Fruit fly (Drosophila melanogaster) whole organism, embryonic: ENCODE measurements around the gene UK114.

ENCODE experiments used
- Ada2b ChIP-seq: fragments of 200-800 bp; sonication (Bioruptor generic); IDR thresholded peaks from 2 replicates; pipeline ENCODE4 v1.3.6; 2022; ENCODE audit warnings: missing biosample characterization, missing genetic modification characterization
- Aef1 ChIP-seq: fragments of 200-800 bp; sonication (Bioruptor generic); IDR thresholded peaks from 3 replicates; pipeline ENCODE4 v1.3.6; 2022; ENCODE audit warnings: missing biosample characterization, missing genetic modification characterization
- CG11456 ChIP-seq: fragments of 200-800 bp; sonication (Bioruptor generic); IDR thresholded peaks from 3 replicates; pipeline ENCODE4 v1.3.6; 2022; ENCODE audit warnings: missing biosample characterization, missing genetic modification characterization
- CG12744 ChIP-seq: fragments of 200-800 bp; sonication (Bioruptor generic); optimal IDR thresholded peaks from 2 replicates; lab custom pipeline; 2016; ENCODE audit warnings: missing biosample characterization, missing genetic modification characterization
- CG13287 ChIP-seq: fragments of 200-800 bp; sonication (Bioruptor generic); IDR thresholded peaks from 2 replicates; pipeline ENCODE4 v1.3.6; 2022; ENCODE audit warnings: missing biosample characterization, missing genetic modification characterization; ENCODE audit not compliant: partially characterized antibody
- CG14667 ChIP-seq: fragments of 200-800 bp; sonication (Bioruptor generic); IDR thresholded peaks from 2 replicates; pipeline ENCODE4 v1.3.6; 2022; ENCODE audit warnings: missing biosample characterization, missing genetic modification characterization
- CG14860 ChIP-seq: fragments of 200-800 bp; sonication (Bioruptor generic); IDR thresholded peaks from 3 replicates; pipeline ENCODE4 v1.3.6; 2022; ENCODE audit warnings: missing biosample characterization, missing genetic modification characterization; ENCODE audit not compliant: partially characterized antibody
- CG15479 ChIP-seq: fragments of 200-800 bp; sonication (Bioruptor generic); optimal IDR thresholded peaks from 3 replicates; lab custom pipeline; 2019; ENCODE audit warnings: missing biosample characterization, mild to moderate bottlenecking, missing genetic modification characterization, moderate library complexity
- CG15696 ChIP-seq: fragments of 200-800 bp; sonication (Bioruptor generic); optimal IDR thresholded peaks from 2 replicates; lab custom pipeline; 2019; ENCODE audit warnings: missing biosample characterization, mild to moderate bottlenecking, missing genetic modification characterization, moderate library complexity
- CG18262 ChIP-seq: fragments of 200-800 bp; optimal IDR thresholded peaks from 3 replicates; lab custom pipeline; 2019; ENCODE audit warnings: missing biosample characterization, mild to moderate bottlenecking, missing genetic modification characterization, moderate library complexity
- CG2199 ChIP-seq: fragments of 200-800 bp; sonication (Bioruptor generic); IDR thresholded peaks from 3 replicates; pipeline ENCODE4 v1.3.6; 2022; ENCODE audit warnings: missing biosample characterization, missing genetic modification characterization
- CG2712 ChIP-seq: fragments of 200-800 bp; optimal IDR thresholded peaks from 3 replicates; lab custom pipeline; 2019; ENCODE audit warnings: missing biosample characterization, mild to moderate bottlenecking, missing genetic modification characterization, moderate library complexity
- CG30403 ChIP-seq: fragments of 200-800 bp; sonication (Bioruptor generic); optimal IDR thresholded peaks from 3 replicates; lab custom pipeline; 2016; ENCODE audit warnings: missing biosample characterization, missing genetic modification characterization
- CG34224 ChIP-seq: fragments of 200-800 bp; sonication (Bioruptor generic); IDR thresholded peaks from 3 replicates; pipeline ENCODE4 v1.3.6; 2022; ENCODE audit warnings: missing biosample characterization, missing genetic modification characterization; ENCODE audit not compliant: partially characterized antibody
- CG42726 ChIP-seq: fragments of 200-800 bp; sonication (Bioruptor generic); IDR thresholded peaks from 2 replicates; pipeline ENCODE4 v1.3.6; 2022; ENCODE audit warnings: missing biosample characterization, missing genetic modification characterization; ENCODE audit not compliant: partially characterized antibody
- CG4360 ChIP-seq: fragments of 200-800 bp; sonication (Bioruptor generic); IDR thresholded peaks from 2 replicates; pipeline ENCODE4 v1.3.6; 2022; ENCODE audit warnings: missing biosample characterization, missing genetic modification characterization
- CG8944 ChIP-seq: fragments of 200-800 bp; sonication (Bioruptor generic); optimal IDR thresholded peaks from 3 replicates; lab custom pipeline; 2016; ENCODE audit warnings: missing biosample characterization, missing genetic modification characterization
- CG9437 ChIP-seq: fragments of 200-800 bp; sonication (Bioruptor generic); optimal IDR thresholded peaks from 2 replicates; lab custom pipeline; 2018; ENCODE audit warnings: missing biosample characterization, mild to moderate bottlenecking, missing genetic modification characterization
- Dp ChIP-seq: fragments of 200-800 bp; sonication (Bioruptor generic); optimal IDR thresholded peaks from 2 replicates; lab custom pipeline; 2018; ENCODE audit warnings: missing biosample characterization, mild to moderate bottlenecking, missing genetic modification characterization, moderate library complexity
- Drgx ChIP-seq: fragments of 200-800 bp; sonication (Bioruptor generic); IDR thresholded peaks from 2 replicates; pipeline ENCODE4 v1.3.6; 2022; ENCODE audit warnings: missing biosample characterization, missing genetic modification characterization
- Ets65A ChIP-seq: fragments of 200-800 bp; sonication (Bioruptor generic); peaks from one replicate; lab custom pipeline; 2016; ENCODE audit warnings: missing biosample characterization, missing genetic modification characterization
- Fer3 ChIP-seq: fragments of 200-800 bp; sonication (Bioruptor generic); optimal IDR thresholded peaks from 2 replicates; lab custom pipeline; 2018; ENCODE audit warnings: missing biosample characterization, mild to moderate bottlenecking, missing genetic modification characterization, moderate library complexity
- HLH4C ChIP-seq: fragments of 200-800 bp; sonication (Bioruptor generic); IDR thresholded peaks from 3 replicates; pipeline ENCODE4 v1.3.6; 2022; ENCODE audit warnings: missing biosample characterization, missing genetic modification characterization; ENCODE audit not compliant: partially characterized antibody
- Hmx ChIP-seq: fragments of 200-800 bp; sonication (Bioruptor generic); optimal IDR thresholded peaks from 2 replicates; lab custom pipeline; 2016; ENCODE audit warnings: missing biosample characterization, missing genetic modification characterization
- Nf-YC ChIP-seq: fragments of 200-800 bp; optimal IDR thresholded peaks from 3 replicates; lab custom pipeline; 2019; ENCODE audit warnings: missing biosample characterization, mild to moderate bottlenecking, missing genetic modification characterization, moderate library complexity
- Pdp1 ChIP-seq, 2 experiments: fragments of 200-800 bp; sonication (Bioruptor generic); optimal IDR thresholded peaks; 3 replicates each; lab custom pipeline; 2016; ENCODE audit warnings: missing biosample characterization in 2 of 2, missing genetic modification characterization in 2 of 2, mild to moderate bottlenecking in 1 of 2, moderate library complexity in 1 of 2
- Trl ChIP-seq, 3 experiments: fragments of >200 bp in 2 of 3; fragments of 200-800 bp in 1 of 3; sonication (Bioruptor generic) in 1 of 3; optimal IDR thresholded peaks; 2 replicates in 1 of 3; 3 replicates in 2 of 3; lab custom pipeline; 2016 to 2017; ENCODE audit warnings: missing biosample characterization in 1 of 3, missing genetic modification characterization in 1 of 3
- ab ChIP-seq: fragments of 200-800 bp; sonication (Bioruptor generic); optimal IDR thresholded peaks from 2 replicates; lab custom pipeline; 2016; ENCODE audit warnings: missing biosample characterization, missing genetic modification characterization
- ato ChIP-seq: fragments of 200-800 bp; sonication (Bioruptor generic); IDR thresholded peaks from 2 replicates; pipeline ENCODE4 v1.3.6; 2022; ENCODE audit warnings: missing biosample characterization, missing genetic modification characterization; ENCODE audit not compliant: partially characterized antibody
- bab2 ChIP-seq: fragments of 200-800 bp; sonication (Bioruptor generic); optimal IDR thresholded peaks from 2 replicates; lab custom pipeline; 2016; ENCODE audit warnings: missing biosample characterization, missing genetic modification characterization
- dysf ChIP-seq: fragments of 200-800 bp; sonication (Bioruptor generic); IDR thresholded peaks from 3 replicates; pipeline ENCODE4 v1.3.6; 2022; ENCODE audit warnings: missing biosample characterization, missing genetic modification characterization
- fd3F ChIP-seq: fragments of 200-800 bp; sonication (Bioruptor generic); optimal IDR thresholded peaks from 2 replicates; lab custom pipeline; 2018; ENCODE audit warnings: missing biosample characterization, mild to moderate bottlenecking, missing genetic modification characterization, moderate library complexity
- fd96Cb ChIP-seq: fragments of 200-800 bp; sonication (Bioruptor generic); optimal IDR thresholded peaks from 2 replicates; lab custom pipeline; 2018; ENCODE audit warnings: missing biosample characterization, mild to moderate bottlenecking, missing genetic modification characterization, moderate library complexity
- hbn ChIP-seq: fragments of 200-800 bp; sonication (Bioruptor generic); IDR thresholded peaks from 2 replicates; pipeline ENCODE4 v1.3.6; 2022; ENCODE audit warnings: missing biosample characterization, missing genetic modification characterization; ENCODE audit not compliant: partially characterized antibody
- lilli ChIP-seq: fragments of 200-800 bp; sonication (Bioruptor generic); optimal IDR thresholded peaks from 3 replicates; lab custom pipeline; 2016; ENCODE audit warnings: missing biosample characterization, missing genetic modification characterization
- lmd ChIP-seq: fragments of 200-800 bp; sonication (Bioruptor generic); IDR thresholded peaks from 2 replicates; pipeline ENCODE4 v1.3.6; 2022; ENCODE audit warnings: missing biosample characterization, missing genetic modification characterization
- mld ChIP-seq: fragments of 200-800 bp; sonication (Bioruptor generic); IDR thresholded peaks from 3 replicates; pipeline ENCODE4 v1.3.6; 2022; ENCODE audit warnings: missing biosample characterization, missing genetic modification characterization; ENCODE audit not compliant: partially characterized antibody
- nerfin-2 ChIP-seq: fragments of 200-800 bp; sonication (Bioruptor generic); IDR thresholded peaks from 2 replicates; pipeline ENCODE4 v1.3.6; 2022; ENCODE audit warnings: missing biosample characterization, missing genetic modification characterization; ENCODE audit not compliant: partially characterized antibody
- org-1 ChIP-seq: fragments of 200-800 bp; sonication (Bioruptor generic); optimal IDR thresholded peaks from 2 replicates; lab custom pipeline; 2017; ENCODE audit warnings: missing biosample characterization, missing genetic modification characterization
- pnt ChIP-seq: fragments of 200-800 bp; sonication (Bioruptor generic); optimal IDR thresholded peaks from 3 replicates; lab custom pipeline; 2016; ENCODE audit warnings: missing biosample characterization, missing genetic modification characterization
- ranshi ChIP-seq: fragments of 200-800 bp; sonication (Bioruptor generic); IDR thresholded peaks from 2 replicates; pipeline ENCODE4 v1.3.6; 2022; ENCODE audit warnings: missing biosample characterization, missing genetic modification characterization
- sqz ChIP-seq: fragments of 200-800 bp; sonication (Bioruptor generic); optimal IDR thresholded peaks from 3 replicates; lab custom pipeline; 2018; ENCODE audit warnings: missing biosample characterization, mild to moderate bottlenecking, missing genetic modification characterization
- ssp ChIP-seq: fragments of 200-800 bp; sonication (Bioruptor generic); IDR thresholded peaks from 2 replicates; pipeline ENCODE4 v1.3.6; 2022; ENCODE audit warnings: missing biosample characterization, missing genetic modification characterization
- tup ChIP-seq: fragments of 200-800 bp; sonication (Bioruptor generic); optimal IDR thresholded peaks from 2 replicates; lab custom pipeline; 2016; ENCODE audit warnings: missing biosample characterization, mild to moderate bottlenecking, missing genetic modification characterization, moderate library complexity
- unpg ChIP-seq: fragments of 200-800 bp; sonication (Bioruptor generic); optimal IDR thresholded peaks from 3 replicates; lab custom pipeline; 2018; ENCODE audit warnings: missing biosample characterization, mild to moderate bottlenecking, missing genetic modification characterization, moderate library complexity
- zen2 ChIP-seq: fragments of 200-800 bp; sonication (Bioruptor generic); IDR thresholded peaks from 3 replicates; pipeline ENCODE4 v1.3.6; 2022; ENCODE audit warnings: missing biosample characterization, missing genetic modification characterization; ENCODE audit not compliant: partially characterized antibody

UK114 gene

DNA sequence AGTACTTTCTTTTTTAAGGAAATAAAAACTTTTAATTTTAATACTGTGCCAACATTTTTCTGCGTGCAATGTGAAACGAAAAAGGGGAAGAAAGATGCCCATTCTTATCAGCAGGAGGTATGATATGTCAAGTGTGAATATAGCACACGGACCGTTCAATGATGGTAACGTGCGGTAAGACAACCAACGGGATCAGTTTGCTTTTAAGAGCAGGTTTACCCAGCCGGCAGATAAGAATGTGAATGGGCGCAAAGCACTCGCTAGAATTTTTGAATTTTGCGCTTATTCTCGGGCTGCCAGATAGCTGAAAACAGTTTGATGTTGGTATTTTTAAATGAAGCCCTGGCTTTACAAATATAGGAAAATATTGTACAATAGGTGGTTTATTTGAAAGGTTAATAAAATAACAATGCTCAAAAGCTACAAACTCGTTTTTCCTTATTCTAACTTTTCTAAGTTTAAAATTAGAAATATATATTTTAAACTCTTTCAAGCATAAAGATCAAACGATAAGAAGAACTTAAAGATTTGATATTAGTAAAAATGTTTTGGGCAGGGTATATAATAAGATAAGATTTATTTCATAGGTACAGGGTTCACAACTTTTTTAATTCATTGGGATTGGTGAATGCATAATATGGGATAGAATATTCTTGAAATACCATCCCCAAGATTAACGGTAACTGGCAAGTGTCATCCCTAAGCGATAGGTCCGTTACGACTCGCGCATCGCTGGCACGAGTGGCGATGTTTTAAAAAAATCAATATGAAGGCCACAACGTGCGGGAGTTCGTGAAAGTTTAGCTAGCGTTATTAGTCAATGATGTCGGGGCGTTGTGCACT is 26.5 kb downstream of the UK114 start, which contains the start of gene dao (continued):
- TF ChIP-seq lilli (GFP tag; lab: Kevin White, UChicago) (peak; percentile 49), pnt (GFP tag; lab: Kevin White, UChicago) (no peak), lmd (GFP tag; lab: Robert Waterston, UW) (peak; percentile 34; the same call in 1 of the 2 replicates), CG11456 (GFP tag; lab: Robert Waterston, UW) (peak; percentile 70), CG8944 (GFP tag; lab: Kevin White, UChicago) (peak; percentile 36), CG30403 (GFP tag; lab: Kevin White, UChicago) (peak; percentile 77), Dp (GFP tag; lab: Kevin White, UChicago) (peak; percentile 86), Nf-YC (peak; percentile 35), tup (GFP tag; lab: Kevin White, UChicago) (no peak), Pdp1 (GFP tag; optimal IDR thresholded peaks at IDR 0.05; lab: Kevin White, UChicago) (peak; percentile 44 to 45), Hmx (GFP tag; lab: Kevin White, UChicago) (peak; percentile 17), CG9437 (GFP tag; lab: Kevin White, UChicago) (peak; percentile 10), dysf (GFP tag; lab: Robert Waterston, UW) (peak; percentile 36; the same call in 1 of the 3 replicates), Ada2b (peak; percentile 62), bab2 (GFP tag; lab: Kevin White, UChicago) (peak; percentile 44), CG4360 (GFP tag; lab: Robert Waterston, UW) (no peak), mld (GFP tag; lab: Robert Waterston, UW) (peak; percentile 62; the same call in 1 of the 3 replicates), org-1 (GFP tag; lab: Kevin White, UChicago) (no peak), Fer3 (tag; lab: Kevin White, UChicago) (peak; percentile 10), HLH4C (peak; percentile 76), ranshi (GFP tag; lab: Robert Waterston, UW) (peak; percentile 34; the same call in 1 of the 2 replicates), CG15696 (peak; percentile 45), nerfin-2 (GFP tag; lab: Robert Waterston, UW) (peak; percentile 59; the same call in 1 of the 2 replicates), CG13287 (GFP tag; lab: Robert Waterston, UW) (peak; percentile 82), sqz (GFP tag; lab: Kevin White, UChicago) (no peak), ab (GFP tag; lab: Kevin White, UChicago) (peak; percentile 33), ssp (peak; percentile 35; the same call in 1 of the 2 replicates), CG12744 (GFP tag; lab: Kevin White, UChicago) (peak; percentile 37), CG14860 (GFP tag; lab: Robert Waterston, UW) (peak; percentile 70), Trl (optimal IDR thresholded peaks at IDR 0.05; lab: Kevin White, UChicago) (no peak), Trl (GFP tag; optimal IDR thresholded peaks at IDR 0.05; lab: Kevin White, UChicago) (no peak), CG18262 (tag; lab: Kevin White, UChicago) (peak; percentile 46), zen2 (GFP tag; lab: Robert Waterston, UW) (peak; percentile 40; the same call in 1 of the 3 replicates), Ets65A (GFP tag; lab: Kevin White, UChicago) (peak; percentile 97), hbn (peak; percentile 70), unpg (GFP tag; lab: Kevin White, UChicago) (peak; percentile 32), Drgx (GFP tag; lab: Robert Waterston, UW) (no peak), ato (GFP tag; lab: Robert Waterston, UW) (peak; percentile 41; the same call in 1 of the 2 replicates), CG14667 (GFP tag; lab: Robert Waterston, UW) (peak; percentile 9; the same call in 1 of the 2 replicates), CG15479 (GFP tag; lab: Kevin White, UChicago) (peak; percentile 45), CG34224 (GFP tag; lab: Robert Waterston, UW) (peak; percentile 59; the same call in 2 of the 3 replicates), CG2199 (GFP tag; lab: Robert Waterston, UW) (peak; percentile 33; the same call in 1 of the 3 replicates), fd3F (GFP tag; lab: Kevin White, UChicago) (peak; percentile 21), CG2712 (tag; lab: Kevin White, UChicago) (peak; percentile 54), CG42726 (GFP tag; lab: Robert Waterston, UW) (peak; percentile 48; the same call in 1 of the 2 replicates), fd96Cb (tag; lab: Kevin White, UChicago) (peak; percentile 42), Aef1 (peak; percentile 65)
